Worm (Caenorhabditis elegans) whole organism, young adult: ENCODE measurements around the gene cpg-1.

Experiments
- ceh-100 ChIP-seq: fragments of 200-800 bp; sonication (Bioruptor generic); IDR thresholded peaks from 2 replicates; pipeline ENCODE4 v1.3.6; 2022; ENCODE audit warnings: missing genetic modification reagents, missing genetic modification characterization, missing compliant biosample characterization
- ceh-40 ChIP-seq: fragments of 200-800 bp; sonication (Bioruptor generic); IDR thresholded peaks from 2 replicates; pipeline ENCODE4 v1.3.6; 2022; ENCODE audit warnings: missing genetic modification characterization, missing compliant biosample characterization
- madf-3 ChIP-seq: fragments of 200-800 bp; sonication (Bioruptor generic); IDR thresholded peaks from 2 replicates; pipeline ENCODE4 v1.3.6; 2022; ENCODE audit warnings: missing genetic modification reagents, missing genetic modification characterization, missing compliant biosample characterization
- mes-4 ChIP-seq: sonication (generic microtip); optimal IDR thresholded peaks from 2 replicates; lab custom pipeline; 2016; ENCODE audit warnings: missing genotype, missing genetic modification characterization, missing compliant biosample characterization
- nfya-1 ChIP-seq: sonication (generic microtip); optimal IDR thresholded peaks from 2 replicates; lab custom pipeline; 2017; ENCODE audit warnings: antibody characterized with exemption, missing compliant biosample characterization, missing genetic modification characterization, borderline replicate concordance; ENCODE audit not compliant: insufficient read depth
- pha-4 ChIP-seq: fragments of 150-350 bp; sonication (generic microtip); optimal IDR thresholded peaks from 2 replicates; lab custom pipeline; 2014; ENCODE audit warnings: missing biosample characterization, missing genetic modification reagents, missing genetic modification characterization

ce11 chrIII:4453768-4454167, 35.4 kb upstream of the cpg-1 start:
- TF ChIP-seq ceh-40: no peak
- no peak for TF ChIP-seq mes-4 (tag; lab: Kevin White, UChicago)
- no peak for TF ChIP-seq madf-3 (GFP tag; lab: Robert Waterston, UW)
- no peak for TF ChIP-seq ceh-100 (GFP tag; lab: Robert Waterston, UW)
- no peak for TF ChIP-seq pha-4 (tag; lab: Kevin White, UChicago)
- no peak for TF ChIP-seq nfya-1 (tag; lab: Kevin White, UChicago)
